Worm (Caenorhabditis elegans) whole organism, late embryonic: ENCODE results near the gene rec-8.

ENCODE experiments used
- C08G9.2 ChIP-seq: sonication (generic microtip); optimal IDR thresholded peaks from 2 replicates; lab custom pipeline; 2016; ENCODE audit warnings: mild to moderate bottlenecking, missing genetic modification characterization, moderate library complexity, missing compliant biosample characterization
- C38D4.7 ChIP-seq: fragments of 200-800 bp; sonication (Bioruptor generic); optimal IDR thresholded peaks from 2 replicates; lab custom pipeline; 2018; ENCODE audit warnings: mild to moderate bottlenecking, missing genetic modification characterization, moderate library complexity, missing compliant biosample characterization
- K02D7.2 ChIP-seq: sonication (generic microtip); optimal IDR thresholded peaks from 2 replicates; lab custom pipeline; 2017; ENCODE audit warnings: mild to moderate bottlenecking, missing genetic modification characterization, missing compliant biosample characterization
- K09A11.1 ChIP-seq: sonication (generic microtip); optimal IDR thresholded peaks from 2 replicates; lab custom pipeline; 2017; ENCODE audit warnings: antibody characterized with exemption, mild to moderate bottlenecking, missing genetic modification characterization, missing compliant biosample characterization; ENCODE audit not compliant: insufficient read depth
- T23F11.4 ChIP-seq: fragments of 200-800 bp; sonication (Bioruptor generic); optimal IDR thresholded peaks from 2 replicates; lab custom pipeline; 2018; ENCODE audit warnings: mild to moderate bottlenecking, missing genetic modification characterization, missing compliant biosample characterization
- Y22D7AL.16 ChIP-seq: sonication (generic microtip); optimal IDR thresholded peaks from 2 replicates; lab custom pipeline; 2016; ENCODE audit warnings: missing genetic modification characterization, missing compliant biosample characterization
- ama-1 ChIP-seq: fragments of 150-350 bp; optimal IDR thresholded peaks from 2 replicates; lab custom pipeline; 2014
- ceh-14 ChIP-seq: sonication (generic microtip); optimal IDR thresholded peaks from 2 replicates; lab custom pipeline; 2016; ENCODE audit warnings: missing genotype, missing genetic modification characterization, missing compliant biosample characterization
- ceh-19 ChIP-seq: fragments of 200-800 bp; sonication (Bioruptor generic); optimal IDR thresholded peaks from 2 replicates; lab custom pipeline; 2018; ENCODE audit warnings: mild to moderate bottlenecking, missing genetic modification characterization, missing compliant biosample characterization
- ceh-2 ChIP-seq: sonication (generic microtip); optimal IDR thresholded peaks from 2 replicates; lab custom pipeline; 2016; ENCODE audit warnings: missing genotype, missing genetic modification characterization, missing compliant biosample characterization
- ceh-22 ChIP-seq: sonication (generic microtip); optimal IDR thresholded peaks from 2 replicates; lab custom pipeline; 2017; ENCODE audit warnings: missing biosample characterization, missing genetic modification characterization
- ceh-24 ChIP-seq: sonication (generic microtip); optimal IDR thresholded peaks from 2 replicates; lab custom pipeline; 2016; ENCODE audit warnings: mild to moderate bottlenecking, missing genetic modification characterization, missing compliant biosample characterization
- ceh-30 ChIP-seq: fragments of 150-350 bp; optimal IDR thresholded peaks from 2 replicates; lab custom pipeline; 2014; ENCODE audit warnings: missing biosample characterization, missing genetic modification characterization
- ceh-31 ChIP-seq: sonication (generic microtip); optimal IDR thresholded peaks from 2 replicates; lab custom pipeline; 2016; ENCODE audit warnings: missing genetic modification characterization, missing compliant biosample characterization
- ceh-34 ChIP-seq: sonication (generic microtip); optimal IDR thresholded peaks from 2 replicates; lab custom pipeline; 2016; ENCODE audit warnings: mild to moderate bottlenecking, missing genetic modification characterization, missing compliant biosample characterization
- ceh-45 ChIP-seq: fragments of 200-800 bp; sonication (Bioruptor generic); IDR thresholded peaks from 2 replicates; pipeline ENCODE4 v1.3.6; 2022; ENCODE audit warnings: missing genetic modification reagents, missing genetic modification characterization, missing compliant biosample characterization
- ceh-48 ChIP-seq: sonication (generic microtip); optimal IDR thresholded peaks from 2 replicates; lab custom pipeline; 2016; ENCODE audit warnings: missing genetic modification characterization, inconsistent platforms, missing compliant biosample characterization
- ceh-6 ChIP-seq: fragments of 200-800 bp; sonication (Bioruptor generic); optimal IDR thresholded peaks from 2 replicates; lab custom pipeline; 2018; ENCODE audit warnings: mild to moderate bottlenecking, missing genetic modification characterization, missing compliant biosample characterization
- che-1 ChIP-seq: sonication (generic microtip); optimal IDR thresholded peaks from 2 replicates; lab custom pipeline; 2016; ENCODE audit warnings: mild to moderate bottlenecking, missing genetic modification characterization, missing compliant biosample characterization
- dmd-4 ChIP-seq: sonication (generic microtip); optimal IDR thresholded peaks from 2 replicates; lab custom pipeline; 2016; ENCODE audit warnings: borderline replicate concordance, missing genetic modification characterization, missing compliant biosample characterization
- elt-2 ChIP-seq: sonication (generic microtip); optimal IDR thresholded peaks from 2 replicates; lab custom pipeline; 2016; ENCODE audit warnings: missing genetic modification reagents, missing genetic modification characterization, missing compliant biosample characterization
- elt-4 ChIP-seq: sonication (generic microtip); optimal IDR thresholded peaks from 2 replicates; lab custom pipeline; 2016; ENCODE audit warnings: missing genetic modification characterization, missing compliant biosample characterization
- fax-1 ChIP-seq: sonication (generic microtip); optimal IDR thresholded peaks from 2 replicates; lab custom pipeline; 2016; ENCODE audit warnings: missing genotype, missing genetic modification characterization, missing compliant biosample characterization
- fkh-10 ChIP-seq: fragments of 150-350 bp; optimal IDR thresholded peaks from 2 replicates; lab custom pipeline; 2014; ENCODE audit warnings: missing biosample characterization, missing genetic modification reagents, missing genetic modification characterization
- fkh-6 ChIP-seq: sonication (generic microtip); optimal IDR thresholded peaks from 2 replicates; lab custom pipeline; 2016; ENCODE audit warnings: missing genetic modification characterization, missing compliant biosample characterization
- hlh-15 ChIP-seq: sonication (generic microtip); optimal IDR thresholded peaks from 2 replicates; lab custom pipeline; 2016; ENCODE audit warnings: missing genetic modification characterization, missing compliant biosample characterization
- hlh-30 ChIP-seq: sonication (generic microtip); optimal IDR thresholded peaks from 2 replicates; lab custom pipeline; 2017; ENCODE audit warnings: antibody characterized with exemption, missing genetic modification characterization, missing compliant biosample characterization; ENCODE audit not compliant: insufficient read depth
- hlh-6 ChIP-seq: sonication (generic microtip); optimal IDR thresholded peaks from 2 replicates; lab custom pipeline; 2016; ENCODE audit warnings: missing genotype, missing genetic modification characterization, missing compliant biosample characterization
- hlh-8 ChIP-seq: sonication (generic microtip); optimal IDR thresholded peaks from 2 replicates; lab custom pipeline; 2016; ENCODE audit warnings: missing genotype, missing genetic modification characterization, missing compliant biosample characterization
- lin-11 ChIP-seq: fragments of 200-800 bp; sonication (Bioruptor generic); optimal IDR thresholded peaks from 2 replicates; lab custom pipeline; 2018; ENCODE audit warnings: mild to moderate bottlenecking, missing genetic modification characterization, missing compliant biosample characterization
- madf-2 ChIP-seq: sonication (generic microtip); optimal IDR thresholded peaks from 2 replicates; lab custom pipeline; 2017; ENCODE audit warnings: missing genetic modification characterization, missing compliant biosample characterization
- nhr-11 ChIP-seq: fragments of 150-350 bp; optimal IDR thresholded peaks from 2 replicates; lab custom pipeline; 2014; ENCODE audit warnings: missing biosample characterization, missing genetic modification characterization
- nhr-232 ChIP-seq: sonication (generic microtip); optimal IDR thresholded peaks from 2 replicates; lab custom pipeline; 2016; ENCODE audit warnings: missing genetic modification characterization, missing compliant biosample characterization
- npax-4 ChIP-seq: sonication (generic microtip); optimal IDR thresholded peaks from 2 replicates; lab custom pipeline; 2016; ENCODE audit warnings: missing genetic modification characterization, missing compliant biosample characterization
- odd-2 ChIP-seq: sonication (generic microtip); optimal IDR thresholded peaks from 2 replicates; lab custom pipeline; 2017; ENCODE audit warnings: antibody characterized with exemption, mild to moderate bottlenecking, missing genetic modification characterization, missing compliant biosample characterization
- pax-1 ChIP-seq: fragments of 150-350 bp; optimal IDR thresholded peaks from 2 replicates; lab custom pipeline; 2014; ENCODE audit warnings: missing biosample characterization, missing genetic modification characterization
- pha-2 ChIP-seq: sonication (generic microtip); optimal IDR thresholded peaks from 2 replicates; lab custom pipeline; 2017; ENCODE audit warnings: mild to moderate bottlenecking, missing genetic modification characterization, missing compliant biosample characterization
- pqm-1 ChIP-seq: sonication (generic microtip); optimal IDR thresholded peaks from 2 replicates; lab custom pipeline; 2016; ENCODE audit warnings: missing genetic modification characterization, missing compliant biosample characterization
- pros-1 ChIP-seq: fragments of 150-350 bp; optimal IDR thresholded peaks from 2 replicates; lab custom pipeline; 2014; ENCODE audit warnings: missing biosample characterization, missing genetic modification reagents, missing genetic modification characterization
- ref-2 ChIP-seq: sonication (generic microtip); optimal IDR thresholded peaks from 2 replicates; lab custom pipeline; 2016; ENCODE audit warnings: missing genetic modification characterization, missing compliant biosample characterization
- rnt-1 ChIP-seq: sonication (generic microtip); optimal IDR thresholded peaks from 2 replicates; lab custom pipeline; 2016; ENCODE audit warnings: missing genetic modification characterization, missing compliant biosample characterization
- sdc-2 ChIP-seq: sonication (generic microtip); optimal IDR thresholded peaks from 2 replicates; lab custom pipeline; 2016; ENCODE audit warnings: missing genotype, missing genetic modification characterization, missing compliant biosample characterization
- sox-2 ChIP-seq: fragments of 200-800 bp; sonication (Bioruptor generic); IDR thresholded peaks from 2 replicates; pipeline ENCODE4 v1.3.6; 2022; ENCODE audit warnings: missing genetic modification reagents, missing genetic modification characterization, missing compliant biosample characterization
- sox-4 ChIP-seq: sonication (generic microtip); optimal IDR thresholded peaks from 2 replicates; lab custom pipeline; 2017; ENCODE audit warnings: mild to moderate bottlenecking, missing genetic modification characterization, inconsistent platforms, missing compliant biosample characterization
- tbx-2 ChIP-seq: sonication (generic microtip); optimal IDR thresholded peaks from 2 replicates; lab custom pipeline; 2016; ENCODE audit warnings: missing genetic modification characterization, missing compliant biosample characterization
- ttx-3 ChIP-seq: sonication (generic microtip); optimal IDR thresholded peaks from 2 replicates; lab custom pipeline; 2016; ENCODE audit warnings: missing genetic modification reagents, missing genetic modification characterization, missing compliant biosample characterization
- unc-3 ChIP-seq, 2 experiments: fragments of 200-800 bp in 1 of 2; sonication (Bioruptor generic) in 1 of 2; sonication (generic microtip) in 1 of 2; conservative IDR thresholded peaks in 1 of 2; optimal IDR thresholded peaks in 1 of 2; 2 replicates each; pipeline versions ENCODE4 v1.3.6 to Lab custom; 2016 to 2022; ENCODE audit warnings: missing compliant biosample characterization in 2 of 2, missing genetic modification characterization in 2 of 2, missing genetic modification reagents in 1 of 2
- unc-42 ChIP-seq: sonication (generic microtip); optimal IDR thresholded peaks from 2 replicates; lab custom pipeline; 2016; ENCODE audit warnings: missing genotype, missing genetic modification characterization, missing compliant biosample characterization
- unc-55 ChIP-seq: sonication (generic microtip); optimal IDR thresholded peaks from 2 replicates; lab custom pipeline; 2017; ENCODE audit warnings: missing biosample characterization, missing genetic modification reagents, missing genetic modification characterization
- zip-5 ChIP-seq: sonication (generic microtip); optimal IDR thresholded peaks from 2 replicates; lab custom pipeline; 2016; ENCODE audit warnings: missing genetic modification characterization, missing compliant biosample characterization
- ztf-16 ChIP-seq: sonication (generic microtip); optimal IDR thresholded peaks from 2 replicates; lab custom pipeline; 2017; ENCODE audit warnings: missing genetic modification characterization, missing compliant biosample characterization

The rec-8 gene

ce11 chrIV:13396375-13396774 is 43.4 kb upstream of the rec-8 start:
- TF ChIP-seq ref-2 (tag; lab: Kevin White, UChicago) (no peak), elt-2 (tag; lab: Kevin White, UChicago) (peak; percentile 78)
- TF ChIP-seq, all 69 proteins: peak for 1

ce11 chrIV:13395255-13395654 is 42.3 kb upstream of the rec-8 start:
- no peak for TF ChIP-seq ceh-2 (tag; lab: Kevin White, UChicago)
- TF ChIP-seq sdc-2 (tag; lab: Kevin White, UChicago): no peak
- no peak for TF ChIP-seq Y22D7AL.16
- no peak for TF ChIP-seq odd-2
- peak; percentile 17 for TF ChIP-seq fax-1
- peak; percentile 37 for TF ChIP-seq hlh-30 (tag; lab: Kevin White, UChicago)
- TF ChIP-seq madf-2 (tag; lab: Kevin White, UChicago): no peak
- TF ChIP-seq elt-2 (tag; lab: Kevin White, UChicago): no peak
- TF ChIP-seq ceh-14: no peak
- no peak for TF ChIP-seq lin-11 (tag; lab: Kevin White, UChicago)
- TF ChIP-seq ceh-30: no peak
- no peak for TF ChIP-seq ceh-22
- TF ChIP-seq K02D7.2 (tag; lab: Kevin White, UChicago): no peak
- TF ChIP-seq C08G9.2 (tag; lab: Kevin White, UChicago): no peak
- no peak for TF ChIP-seq ceh-6 (GFP tag; lab: Kevin White, UChicago)
- no peak for TF ChIP-seq ceh-34
- TF ChIP-seq zip-5 (tag; lab: Kevin White, UChicago): no peak
- TF ChIP-seq fkh-10 (GFP tag; lab: Kevin White, UChicago): no peak
- TF ChIP-seq ceh-19 (GFP tag; lab: Kevin White, UChicago): no peak
- TF ChIP-seq T23F11.4 (GFP tag; lab: Kevin White, UChicago): no peak
- TF ChIP-seq npax-4 (tag; lab: Kevin White, UChicago): no peak
- TF ChIP-seq hlh-8 (tag; lab: Kevin White, UChicago): no peak
- no peak for TF ChIP-seq ama-1 (lab: Kevin White, UChicago)
- peak; percentile 2 for TF ChIP-seq ref-2 (tag; lab: Kevin White, UChicago)
- peak; percentile 5 for TF ChIP-seq ztf-16 (tag; lab: Kevin White, UChicago)
- no peak for TF ChIP-seq ceh-48 (tag; lab: Kevin White, UChicago)
- TF ChIP-seq hlh-6: no peak
- TF ChIP-seq nhr-232: no peak
- TF ChIP-seq pqm-1 (tag; lab: Kevin White, UChicago): peak; percentile 63
- peak; percentile 6 for TF ChIP-seq pros-1 (tag; lab: Kevin White, UChicago)
- no peak for TF ChIP-seq ceh-45 (GFP tag; lab: Robert Waterston, UW)
- TF ChIP-seq dmd-4 (tag; lab: Kevin White, UChicago): no peak
- no peak for TF ChIP-seq nhr-11 (tag; lab: Kevin White, UChicago)
- no peak for TF ChIP-seq tbx-2 (tag; lab: Kevin White, UChicago)
- TF ChIP-seq rnt-1: peak; percentile 16
- TF ChIP-seq pha-2 (tag; lab: Kevin White, UChicago): no peak
- TF ChIP-seq ceh-24 (tag; lab: Kevin White, UChicago): no peak
- no peak for TF ChIP-seq che-1 (tag; lab: Kevin White, UChicago)
- TF ChIP-seq ttx-3 (tag; lab: Kevin White, UChicago): no peak
- no peak for TF ChIP-seq elt-4 (tag; lab: Kevin White, UChicago)
- no peak for TF ChIP-seq fkh-6 (tag; lab: Kevin White, UChicago)
- no peak for TF ChIP-seq K09A11.1 (tag; lab: Kevin White, UChicago)
- TF ChIP-seq ceh-31: peak; percentile 54
- no peak for TF ChIP-seq unc-3 (GFP tag; conservative IDR thresholded peaks at IDR 0.05; lab: Robert Waterston, UW)
- no peak for TF ChIP-seq unc-3 (tag; optimal IDR thresholded peaks at IDR 0.05; lab: Kevin White, UChicago)
- TF ChIP-seq sox-2 (GFP tag; lab: Robert Waterston, UW): no peak
- TF ChIP-seq sox-4 (tag; lab: Kevin White, UChicago): no peak
- no peak for TF ChIP-seq pax-1 (tag; lab: Kevin White, UChicago)
- TF ChIP-seq hlh-15 (tag; lab: Kevin White, UChicago): no peak
- TF ChIP-seq C38D4.7 (GFP tag; lab: Kevin White, UChicago): no peak
- TF ChIP-seq unc-55 (GFP tag; lab: Kevin White, UChicago): peak; percentile 58
- TF ChIP-seq unc-42 (tag; lab: Kevin White, UChicago): peak; percentile 67
